Fruit fly (Drosophila melanogaster) whole organism: ENCODE data around the gene tobi.

Source experiments
- CG8478 ChIP-seq: fragments of >200 bp; optimal IDR thresholded peaks from 2 replicates; lab custom pipeline; 2018; ENCODE audit warnings: inconsistent platforms
- Dll ChIP-seq: fragments of >200 bp; optimal IDR thresholded peaks from 2 replicates; lab custom pipeline; 2017
- EcR ChIP-seq, 2 experiments: fragments of >200 bp; optimal IDR thresholded peaks; 2 replicates each; lab custom pipeline; 2017; ENCODE audit warnings: missing biosample characterization in 2 of 2, missing genetic modification characterization in 2 of 2, missing genetic modification reagents in 2 of 2
- pan ChIP-seq: fragments of >200 bp; optimal IDR thresholded peaks from 2 replicates; lab custom pipeline; 2017
- psq ChIP-seq: fragments of >200 bp; optimal IDR thresholded peaks from 2 replicates; lab custom pipeline; 2017
- usp ChIP-seq: fragments of >200 bp; optimal IDR thresholded peaks from 2 replicates; lab custom pipeline; 2017; ENCODE audit warnings: missing biosample characterization, missing genetic modification characterization, mixed read lengths

The tobi gene

DNA sequence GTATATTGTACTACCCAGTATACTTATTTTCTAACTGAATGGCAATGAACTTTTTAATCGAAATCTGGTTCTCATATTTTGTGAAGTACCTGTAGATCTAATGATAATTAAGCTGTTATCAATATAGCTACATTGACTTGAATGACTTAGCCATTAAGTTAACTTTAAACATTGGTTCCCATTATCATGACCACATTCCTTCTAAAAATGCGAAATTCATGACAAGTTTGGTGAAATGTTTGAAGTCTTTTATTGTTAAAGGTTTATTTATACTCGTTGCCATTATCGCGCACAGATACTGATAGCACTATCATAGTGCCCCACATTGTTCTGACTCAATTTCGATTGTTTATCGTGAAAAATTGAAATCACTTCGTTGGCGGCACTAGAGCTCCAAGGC is 25.8 kb downstream of the tobi start:
- TF ChIP-seq psq (no peak), usp (no peak), Dll (lab: Kevin White, UChicago) (no peak), CG8478 (lab: Kevin White, UChicago) (no peak), pan (no peak), EcR (GFP tag; optimal IDR thresholded peaks at IDR 0.05; lab: Kevin White, UChicago) (no peak)

DNA sequence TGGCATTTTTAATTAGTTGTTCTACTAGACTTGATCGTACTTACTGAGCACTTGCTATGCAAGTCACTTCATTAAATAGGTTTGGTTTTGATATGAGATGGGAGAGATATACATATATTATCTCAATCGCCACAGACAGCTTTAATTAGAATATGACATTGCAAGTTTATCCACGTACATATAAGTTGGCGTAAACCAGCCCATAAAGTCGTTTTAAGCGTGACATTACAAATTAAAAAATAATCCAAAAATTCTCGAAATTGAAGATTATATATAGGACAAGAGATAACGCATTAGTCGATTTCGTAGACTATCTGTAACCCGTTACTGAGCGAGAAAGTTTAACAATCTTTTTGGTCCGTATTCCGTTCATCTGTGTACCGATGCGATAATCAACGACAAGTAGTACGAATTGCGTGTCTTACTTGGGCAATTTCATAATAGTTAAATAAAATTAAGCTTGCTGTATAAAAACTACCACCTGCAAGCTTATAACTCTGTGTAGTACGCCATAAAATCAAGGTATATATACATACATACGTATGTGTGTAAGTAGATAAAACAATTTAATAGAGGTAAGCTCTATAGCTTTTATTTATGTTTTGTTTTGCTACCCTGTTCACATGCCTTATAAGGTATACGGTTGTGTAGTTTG is 26.5 kb downstream of the tobi start, which contains the start of gene CG10560:
TSS of gene CG10560 (minus strand) at position 51 of the 655 bp plus-strand sequence.
- no peak for TF ChIP-seq CG8478 (lab: Kevin White, UChicago)
- TF ChIP-seq psq: no peak
- TF ChIP-seq EcR (GFP tag; optimal IDR thresholded peaks at IDR 0.05; lab: Kevin White, UChicago): no peak
- TF ChIP-seq Dll (lab: Kevin White, UChicago): no peak
- TF ChIP-seq usp: no peak
- no peak for TF ChIP-seq pan

DNA sequence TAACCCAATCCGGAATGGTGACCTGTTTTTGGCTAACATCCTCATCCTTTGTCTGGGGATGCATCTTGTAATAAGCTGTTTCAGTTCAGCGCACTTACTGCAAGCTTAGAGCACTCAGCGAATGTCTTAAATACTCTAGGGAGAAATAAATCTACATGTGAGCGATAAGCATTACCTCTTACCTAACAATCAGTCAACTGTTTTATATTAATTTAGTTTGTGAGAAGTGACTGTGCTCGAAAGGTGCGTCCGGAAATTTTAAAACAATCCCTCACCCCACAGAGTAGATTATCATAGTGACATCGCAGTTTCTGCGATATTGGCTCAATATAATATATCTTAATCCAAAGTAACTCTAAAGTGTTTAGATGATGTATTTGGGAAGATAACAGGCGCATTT is 28.7 kb downstream of the tobi start, which contains the start of gene CG10553:
TSS of gene CG10553 (minus strand) at position 101 of the 400 bp plus-strand sequence.
- TF ChIP-seq psq: no peak
- no peak for TF ChIP-seq pan
- no peak for TF ChIP-seq usp
- no peak for TF ChIP-seq Dll (lab: Kevin White, UChicago)
- no peak for TF ChIP-seq CG8478 (lab: Kevin White, UChicago)
- TF ChIP-seq EcR (GFP tag; optimal IDR thresholded peaks at IDR 0.05; lab: Kevin White, UChicago): no peak

DNA sequence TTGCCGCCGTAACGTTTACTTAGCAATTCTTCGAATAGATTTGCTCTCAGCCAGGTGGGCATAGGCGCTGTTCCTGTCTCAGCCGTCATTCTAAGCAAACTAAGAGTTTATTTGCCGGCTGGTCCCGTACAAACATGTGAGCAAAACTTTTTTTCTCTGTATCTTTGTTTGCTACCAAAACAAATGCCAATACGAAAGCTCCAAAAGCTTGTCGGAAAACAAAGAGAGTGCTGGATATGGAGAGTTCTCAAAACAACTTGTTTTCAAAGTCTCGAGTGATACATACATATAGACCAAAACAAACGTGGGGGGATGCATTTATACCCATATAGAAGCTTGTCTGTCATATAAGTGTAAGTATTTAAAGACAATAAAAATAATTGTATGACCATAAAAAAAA is 30.7 kb downstream of the tobi start, which contains the start of gene CG10559:
TSS of gene CG10559 (minus strand) at position 101 of the 400 bp plus-strand sequence.
- TF ChIP-seq usp: no peak
- no peak for TF ChIP-seq pan
- TF ChIP-seq EcR (GFP tag; optimal IDR thresholded peaks at IDR 0.05; lab: Kevin White, UChicago): no peak
- TF ChIP-seq Dll (lab: Kevin White, UChicago): no peak
- TF ChIP-seq psq: no peak
- TF ChIP-seq CG8478 (lab: Kevin White, UChicago): no peak

DNA sequence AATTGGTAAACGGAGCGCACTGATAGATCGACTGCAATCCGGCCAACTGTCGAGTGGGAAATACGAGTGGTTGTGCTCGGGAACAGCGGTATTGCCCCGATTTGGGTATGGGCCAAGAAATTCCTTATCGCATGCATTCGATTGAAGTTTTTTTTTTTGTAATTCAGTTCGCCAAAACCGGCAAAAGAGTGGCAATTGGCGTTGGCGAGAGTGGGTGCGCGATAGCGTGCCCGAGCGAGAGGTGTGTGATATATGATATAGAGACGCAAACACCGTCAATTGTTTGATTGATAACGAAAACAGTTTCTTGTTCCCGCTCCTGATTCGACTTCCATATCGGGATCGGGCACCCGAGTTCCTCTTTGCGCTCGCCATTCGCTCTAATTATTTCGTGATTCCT is 33.0 kb downstream of the tobi start, which contains the start of gene CG31087:
TSS of gene CG31087 (minus strand) at position 63 of the 400 bp plus-strand sequence.
- TF ChIP-seq pan (no peak), psq (no peak)

DNA sequence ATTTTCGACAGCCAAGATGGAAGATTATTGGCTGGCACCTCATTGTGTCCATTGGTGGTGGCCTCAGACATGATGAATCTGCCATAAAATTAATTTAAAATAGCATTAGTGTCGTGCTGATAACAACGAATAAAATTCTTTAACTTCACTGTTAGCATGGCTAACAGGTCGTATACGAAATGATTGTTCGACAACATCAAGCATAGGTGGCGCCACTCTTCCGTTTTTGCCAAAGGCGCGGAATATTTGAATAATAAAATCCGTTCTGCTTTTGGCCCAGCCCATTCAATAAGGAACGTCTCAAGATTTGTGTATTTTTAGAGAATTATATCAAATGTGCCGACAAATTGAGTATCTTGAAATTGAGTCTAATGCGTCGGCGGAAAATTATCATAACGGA is 34.1 kb downstream of the tobi start:
- TF ChIP-seq psq (no peak), usp (no peak), Dll (lab: Kevin White, UChicago) (no peak), EcR (GFP tag; optimal IDR thresholded peaks at IDR 0.05; lab: Kevin White, UChicago) (no peak), CG8478 (lab: Kevin White, UChicago) (no peak), pan (no peak)

DNA sequence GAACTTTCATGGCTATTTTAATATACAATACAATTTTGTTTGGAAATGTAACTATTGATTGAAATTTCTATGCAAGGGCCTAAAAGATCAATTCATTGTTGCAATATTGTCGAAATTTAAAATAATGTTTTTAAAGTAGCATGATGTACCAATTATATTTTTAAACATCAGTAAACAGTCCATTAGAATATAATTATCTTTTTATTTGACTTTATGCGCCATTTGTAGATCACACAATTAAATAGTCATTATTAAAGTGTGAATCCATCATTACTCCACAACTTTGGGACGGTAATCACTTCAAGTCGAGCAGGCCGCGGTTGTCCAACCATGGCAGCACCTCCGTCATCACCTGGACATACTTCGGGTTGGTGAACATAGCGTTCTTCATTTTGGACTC is 35.9 kb downstream of the tobi start, which contains the start of gene CG31099:
TSS of gene CG31099 (minus strand) at position 101 of the 400 bp plus-strand sequence.
- TF ChIP-seq Dll (lab: Kevin White, UChicago) (no peak), EcR (GFP tag; optimal IDR thresholded peaks at IDR 0.05; lab: Kevin White, UChicago) (no peak), CG8478 (lab: Kevin White, UChicago) (no peak), pan (no peak), usp (no peak)

DNA sequence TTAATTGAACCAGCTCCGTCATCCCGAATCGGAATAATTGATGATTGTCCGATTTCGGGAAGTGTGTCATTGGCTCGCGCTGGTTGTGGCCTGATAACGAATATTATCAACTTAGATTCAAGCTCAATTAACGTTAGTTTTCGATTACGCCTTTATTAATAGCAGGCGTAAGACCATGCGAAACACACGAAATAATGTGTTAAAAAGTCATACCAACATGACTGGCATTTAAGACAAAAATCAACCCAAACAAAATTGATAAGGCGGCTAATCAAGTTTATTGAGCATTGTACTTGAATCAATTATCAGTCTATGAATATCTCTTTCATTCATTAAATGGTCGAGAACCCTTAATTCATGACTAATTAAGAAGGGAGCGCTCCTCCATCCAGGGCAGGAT is 37.5 kb downstream of the tobi start:
- TF ChIP-seq CG8478 (lab: Kevin White, UChicago): no peak
- no peak for TF ChIP-seq EcR (GFP tag; optimal IDR thresholded peaks at IDR 0.05; lab: Kevin White, UChicago)
- no peak for TF ChIP-seq Dll (lab: Kevin White, UChicago)
- no peak for TF ChIP-seq pan
- TF ChIP-seq usp: no peak

DNA sequence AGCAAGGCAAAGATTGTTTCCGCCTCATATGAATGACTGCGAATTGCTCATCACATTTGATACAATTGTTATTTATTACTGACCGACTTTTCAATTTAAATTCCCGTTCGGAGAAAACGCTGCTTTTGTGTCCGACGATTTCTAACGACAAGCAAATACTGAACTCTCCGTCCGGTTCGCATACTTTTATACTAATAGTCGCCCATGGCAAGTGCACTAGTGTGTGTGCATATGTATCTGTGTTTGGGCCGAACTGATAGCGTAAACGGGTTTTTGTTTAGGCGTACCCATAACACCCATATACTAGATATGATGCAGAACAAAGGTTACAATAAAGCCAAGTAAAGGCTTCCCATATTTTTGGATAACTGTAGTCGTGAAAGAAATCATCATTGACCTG is 38.5 kb downstream of the tobi start, which contains the start of gene CG10550:
TSS of gene CG10550 (minus strand) at position 164 of the 400 bp plus-strand sequence.
- no peak for TF ChIP-seq pan
- no peak for TF ChIP-seq EcR (GFP tag; optimal IDR thresholded peaks at IDR 0.05; lab: Kevin White, UChicago)
- no peak for TF ChIP-seq psq
- no peak for TF ChIP-seq Dll (lab: Kevin White, UChicago)
- no peak for TF ChIP-seq usp
- TF ChIP-seq CG8478 (lab: Kevin White, UChicago): no peak

DNA sequence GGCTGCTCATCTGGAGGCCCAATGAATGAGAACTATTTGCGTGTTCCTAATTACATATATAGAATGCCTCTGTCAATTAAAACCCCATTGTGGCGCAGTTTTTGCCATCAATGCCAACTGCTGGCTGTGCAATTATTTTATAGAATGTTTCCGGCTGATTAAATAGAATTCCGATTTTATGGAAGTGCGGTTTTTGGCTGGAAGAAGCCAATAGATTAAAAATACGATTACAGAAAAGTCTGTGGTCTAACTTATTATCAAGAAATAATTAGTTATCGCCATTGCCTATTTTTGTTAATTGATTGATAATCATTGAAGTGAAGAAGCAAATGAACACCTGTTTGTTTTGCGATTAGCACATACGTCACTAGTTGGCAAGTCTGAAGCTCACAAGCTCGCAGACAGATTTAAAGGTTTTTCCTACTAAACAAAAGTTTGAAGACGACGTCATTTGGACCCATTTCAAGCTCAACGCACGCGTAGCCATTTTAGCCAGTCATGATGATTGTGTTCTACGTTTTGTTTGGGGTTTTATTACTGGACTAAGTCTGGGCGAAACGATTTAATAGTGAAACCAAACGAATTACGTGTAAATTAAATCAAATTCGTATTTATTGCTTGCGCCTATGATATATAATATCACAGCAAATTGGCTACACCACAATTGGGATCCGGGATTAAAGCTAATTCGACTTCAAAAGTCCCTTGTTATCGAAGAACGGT is 40.7 kb downstream of the tobi start:
- TF ChIP-seq pan: no peak
- no peak for TF ChIP-seq CG8478 (lab: Kevin White, UChicago)
- TF ChIP-seq psq: no peak
- no peak for TF ChIP-seq EcR (GFP tag; optimal IDR thresholded peaks at IDR 0.05; lab: Kevin White, UChicago)
- no peak for TF ChIP-seq Dll (lab: Kevin White, UChicago)
- TF ChIP-seq usp: no peak

DNA sequence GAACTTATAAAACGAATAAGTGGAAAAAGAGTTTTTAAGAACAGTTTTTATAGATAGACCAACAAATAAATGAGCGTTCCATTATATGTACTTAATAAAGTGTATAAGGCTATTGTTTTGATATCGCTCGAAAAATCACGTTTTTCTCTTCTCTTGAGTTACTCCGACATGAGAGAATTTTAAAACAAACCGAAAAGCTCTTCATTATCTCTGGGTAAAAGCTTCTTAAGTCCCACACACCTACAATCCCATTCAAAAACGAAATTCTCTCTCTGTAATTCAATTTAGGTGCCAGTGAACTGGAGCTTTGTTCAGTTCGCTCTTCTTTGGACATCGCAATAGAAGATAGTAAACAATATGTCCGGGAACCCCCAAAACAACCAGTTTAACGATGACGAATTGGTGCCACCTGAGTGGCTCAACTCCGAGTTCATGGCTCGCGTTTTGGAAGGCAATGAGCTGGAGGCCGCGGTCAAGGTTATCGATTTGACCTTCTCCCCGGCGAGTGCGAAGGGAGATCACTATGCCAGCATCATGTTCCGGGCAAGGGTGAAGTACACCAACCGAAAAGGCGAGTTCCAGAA is 42.8 kb downstream of the tobi start, which contains the start of gene CG31436:
TSS of gene CG31436 (plus strand) at position 281 of the 584 bp plus-strand sequence.
- TF ChIP-seq CG8478 (lab: Kevin White, UChicago): no peak
- TF ChIP-seq Dll (lab: Kevin White, UChicago): no peak
- TF ChIP-seq usp: no peak
- no peak for TF ChIP-seq psq
- TF ChIP-seq pan: no peak
- no peak for TF ChIP-seq EcR (GFP tag; optimal IDR thresholded peaks at IDR 0.05; lab: Kevin White, UChicago)

DNA sequence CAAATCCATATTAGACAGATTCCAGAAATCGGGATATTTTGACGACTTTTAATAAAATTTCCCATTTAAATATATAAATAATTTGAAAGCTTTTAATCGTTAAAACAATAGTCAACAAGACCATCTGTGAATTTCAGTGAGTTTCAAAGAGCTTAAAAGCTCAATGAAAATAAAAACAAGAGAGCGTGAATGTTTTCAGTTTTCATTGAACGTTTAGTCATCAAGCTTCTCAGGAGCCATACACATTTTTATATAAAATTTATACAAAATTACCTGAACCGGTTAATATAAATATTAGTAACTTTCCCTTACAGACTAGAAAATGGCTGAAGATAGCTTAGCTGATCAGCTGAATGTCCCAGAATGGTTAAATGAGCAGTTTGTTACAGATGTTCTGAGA is 44.5 kb downstream of the tobi start, which contains the start of gene CG31370:
TSS of gene CG31370 (plus strand) at position 226 of the 400 bp plus-strand sequence.
- TF ChIP-seq CG8478 (lab: Kevin White, UChicago) (no peak), Dll (lab: Kevin White, UChicago) (no peak), pan (no peak), usp (no peak), EcR (GFP tag; optimal IDR thresholded peaks at IDR 0.05; lab: Kevin White, UChicago) (no peak), psq (no peak)
